Worm (Caenorhabditis elegans): ENCODE measurements around the gene F09C8.2.
A peak's percentile ranks its signal among the peaks of the same experiment; 100 is the strongest.

ce11 chrX:16145244-16145643 lies 1.6 kb downstream of the F09C8.2 start:
- TF ChIP-seq mml-1 (tag; optimal IDR thresholded peaks at IDR 0.05) (no peak), nhr-76 (tag; optimal IDR thresholded peaks at IDR 0.05) (no peak), fkh-10 (GFP tag; optimal IDR thresholded peaks at IDR 0.05) (peak; percentile 37), pha-4 (tag; optimal IDR thresholded peaks at IDR 0.05) (peak; percentile 81), elt-1 (tag; optimal IDR thresholded peaks at IDR 0.05) (no peak), R02D3.7 (tag; optimal IDR thresholded peaks at IDR 0.05) (no peak), nhr-43 (tag; optimal IDR thresholded peaks at IDR 0.05; ENCODE audit: poor library complexity, severe bottlenecking) (no peak), aly-2 (tag; optimal IDR thresholded peaks at IDR 0.05) (no peak), skn-1 (tag; optimal IDR thresholded peaks at IDR 0.05) (no peak)
